Fruit fly (Drosophila melanogaster): ENCODE data around the gene CG13014.

Gene CG13014

dm6 chrX:16552567-16552966 lies 35.1 kb upstream of the CG13014 start (continued):
- TF ChIP-seq CG3995 (GFP tag; optimal IDR thresholded peaks at IDR 0.05) (no peak), row (GFP tag; IDR thresholded peaks at IDR 0.05) (peak; percentile 82), HLHmδ (GFP tag; optimal IDR thresholded peaks at IDR 0.05) (no peak), crc (GFP tag; optimal IDR thresholded peaks at IDR 0.05) (peak; percentile 47), Hr3 (GFP tag; optimal IDR thresholded peaks at IDR 0.05) (peak; percentile 31), Tbp (GFP tag; optimal IDR thresholded peaks at IDR 0.05) (no peak), CG4282 (GFP tag; optimal IDR thresholded peaks at IDR 0.05) (no peak), CG11560 (tag; IDR thresholded peaks at IDR 0.05) (peak; percentile 56; the same call in 1 of the 3 replicates), az2 (GFP tag; optimal IDR thresholded peaks at IDR 0.05) (peak; percentile 83), CG7357 (GFP tag; IDR thresholded peaks at IDR 0.05) (peak; percentile 51; the same call in 2 of the 3 replicates), CG7786 (GFP tag; optimal IDR thresholded peaks at IDR 0.05) (peak; percentile 61), Usf (GFP tag; optimal IDR thresholded peaks at IDR 0.05) (peak; percentile 53), usp (GFP tag; optimal IDR thresholded peaks at IDR 0.05) (no peak), HLH3B (GFP tag; IDR thresholded peaks at IDR 0.05) (peak; percentile 70; the same call in 1 of the 2 replicates), corto (GFP tag; optimal IDR thresholded peaks at IDR 0.05) (no peak), Sox100B (GFP tag; optimal IDR thresholded peaks at IDR 0.05) (peak; percentile 86), Optix (GFP tag; IDR thresholded peaks at IDR 0.05) (no peak; the same call in none of the 3 replicates), peb (GFP tag; IDR thresholded peaks at IDR 0.05) (0 out of 2 replicates have a peak, but pooled peaks have one; percentile 19), hth (optimal IDR thresholded peaks at IDR 0.05) (no peak), MTF-1 (GFP tag; optimal IDR thresholded peaks at IDR 0.05; ENCODE audit: borderline replicate concordance) (peak; percentile 60), CTCF (GFP tag; optimal IDR thresholded peaks at IDR 0.05) (peak; percentile 47), CG4617 (GFP tag; optimal IDR thresholded peaks at IDR 0.05; ENCODE audit: borderline replicate concordance) (no peak), Trl (optimal IDR thresholded peaks at IDR 0.05) (no peak), Trl (GFP tag; optimal IDR thresholded peaks at IDR 0.05) (peak; percentile 49), Gug (GFP tag; IDR thresholded peaks at IDR 0.05) (peak; percentile 59; the same call in 3 of the 4 replicates), fd96Cb (tag; optimal IDR thresholded peaks at IDR 0.05) (peak; percentile 82), amos (GFP tag; IDR thresholded peaks at IDR 0.05; ENCODE audit: partially characterized antibody) (no peak), Poxn (GFP tag; IDR thresholded peaks at IDR 0.05) (no peak), onecut (GFP tag; IDR thresholded peaks at IDR 0.05) (peak; percentile 65), dm (GFP tag; optimal IDR thresholded peaks at IDR 0.05) (no peak), CG11696 (GFP tag; IDR thresholded peaks at IDR 0.05) (peak; percentile 65; the same call in 1 of the 2 replicates), HmgD (GFP tag; optimal IDR thresholded peaks at IDR 0.05) (no peak), schlank (tag; optimal IDR thresholded peaks at IDR 0.05) (peak; percentile 68), Deaf1 (tag; optimal IDR thresholded peaks at IDR 0.05) (peak; percentile 46), abd-A (tag; optimal IDR thresholded peaks at IDR 0.05) (no peak), stwl (tag; optimal IDR thresholded peaks at IDR 0.05) (no peak), CG7839 (tag; optimal IDR thresholded peaks at IDR 0.05) (peak; percentile 89), pita (GFP tag; optimal IDR thresholded peaks at IDR 0.05) (no peak), pfk (GFP tag; optimal IDR thresholded peaks at IDR 0.05) (no peak), Aef1 (GFP tag; IDR thresholded peaks at IDR 0.05) (peak; percentile 74), CG34376 (GFP tag; optimal IDR thresholded peaks at IDR 0.05) (peak; percentile 90), cad (GFP tag; optimal IDR thresholded peaks at IDR 0.05) (no peak), twi (tag; optimal IDR thresholded peaks at IDR 0.05) (peak; percentile 30), CG12104 (GFP tag; optimal IDR thresholded peaks at IDR 0.05) (peak; percentile 74), eyg (GFP tag; optimal IDR thresholded peaks at IDR 0.05) (peak; percentile 57), vvl (GFP tag; IDR thresholded peaks at IDR 0.05) (peak; percentile 89), TFAM (GFP tag; optimal IDR thresholded peaks at IDR 0.05) (no peak), CG14050 (GFP tag; IDR thresholded peaks at IDR 0.05) (peak; percentile 71), insv (GFP tag; optimal IDR thresholded peaks at IDR 0.05) (peak in 1 of 2 experiments; percentile 32), Neu2 (GFP tag; optimal IDR thresholded peaks at IDR 0.05; ENCODE audit: borderline replicate concordance) (no peak), CG14014 (GFP tag; IDR thresholded peaks at IDR 0.05) (peak; percentile 74; the same call in 1 of the 2 replicates), CG33557 (GFP tag; optimal IDR thresholded peaks at IDR 0.05) (no peak), CG1233 (GFP tag; optimal IDR thresholded peaks at IDR 0.05) (peak; percentile 73)

Data from whole organism, embryonic.